Fruit fly (Drosophila melanogaster) whole organism, adult: Measurements from ENCODE around the gene CG10286.
A peak's percentile ranks its signal among the peaks of the same experiment; 100 is the strongest.

ENCODE experiments used
- CG11617 ChIP-seq: fragments of 200-800 bp; sonication (Bioruptor generic); optimal IDR thresholded peaks from 2 replicates; lab custom pipeline; 2017; ENCODE audit warnings: mild to moderate bottlenecking, missing biosample characterization, missing genetic modification reagents, missing genetic modification characterization
- CG12768 ChIP-seq: fragments of 200-800 bp; sonication (Bioruptor generic); optimal IDR thresholded peaks from 2 replicates; lab custom pipeline; 2017; ENCODE audit warnings: missing biosample characterization, missing genetic modification characterization, mild to moderate bottlenecking, moderate library complexity, missing genetic modification reagents
- CG14711 ChIP-seq: fragments of 200-800 bp; sonication (Bioruptor generic); optimal IDR thresholded peaks from 2 replicates; lab custom pipeline; 2018; ENCODE audit warnings: missing biosample characterization, mild to moderate bottlenecking, missing genetic modification characterization, moderate library complexity
- CG1620 ChIP-seq: fragments of 200-800 bp; sonication (Bioruptor generic); optimal IDR thresholded peaks from 2 replicates; lab custom pipeline; 2016; ENCODE audit warnings: missing biosample characterization, missing genetic modification characterization
- CG33017 ChIP-seq: fragments of 200-800 bp; sonication (Bioruptor generic); optimal IDR thresholded peaks from 2 replicates; lab custom pipeline; 2018; ENCODE audit warnings: missing biosample characterization, mild to moderate bottlenecking, missing genetic modification characterization, moderate library complexity
- CG5204 ChIP-seq: fragments of 200-800 bp; sonication (Bioruptor generic); optimal IDR thresholded peaks from 2 replicates; lab custom pipeline; 2016; ENCODE audit warnings: missing biosample characterization, missing genetic modification characterization
- CG7045 ChIP-seq: fragments of 200-800 bp; sonication (Bioruptor generic); optimal IDR thresholded peaks from 2 replicates; lab custom pipeline; 2017; ENCODE audit warnings: missing biosample characterization, mild to moderate bottlenecking, missing genetic modification characterization
- CG7101 ChIP-seq: fragments of 200-800 bp; sonication (Bioruptor generic); optimal IDR thresholded peaks from 2 replicates; lab custom pipeline; 2018; ENCODE audit warnings: missing biosample characterization, mild to moderate bottlenecking, missing genetic modification characterization, moderate library complexity
- Clk ChIP-seq: fragments of 200-800 bp; sonication (Bioruptor generic); optimal IDR thresholded peaks from 2 replicates; lab custom pipeline; 2017; ENCODE audit warnings: missing biosample characterization, missing genetic modification characterization
- Crg-1 ChIP-seq: fragments of 200-800 bp; sonication (Bioruptor generic); optimal IDR thresholded peaks from 2 replicates; lab custom pipeline; 2016; ENCODE audit warnings: missing biosample characterization, missing genetic modification characterization
- Hr96 ChIP-seq: fragments of 200-800 bp; sonication (Bioruptor generic); optimal IDR thresholded peaks from 2 replicates; lab custom pipeline; 2016; ENCODE audit warnings: missing biosample characterization, missing genetic modification characterization
- Mnt ChIP-seq: fragments of 200-800 bp; sonication (Bioruptor generic); optimal IDR thresholded peaks from 2 replicates; lab custom pipeline; 2016; ENCODE audit warnings: missing biosample characterization, mild to moderate bottlenecking, missing genetic modification characterization
- bab1 ChIP-seq: fragments of 200-800 bp; sonication (Bioruptor generic); optimal IDR thresholded peaks from 3 replicates; lab custom pipeline; 2019; ENCODE audit warnings: missing biosample characterization, mild to moderate bottlenecking, missing genetic modification characterization, moderate library complexity
- cic ChIP-seq: fragments of 200-800 bp; sonication (Bioruptor generic); optimal IDR thresholded peaks from 2 replicates; lab custom pipeline; 2017; ENCODE audit warnings: missing biosample characterization, mild to moderate bottlenecking, missing genetic modification characterization, moderate library complexity
- cnc ChIP-seq, 2 experiments: fragments of >200 bp; optimal IDR thresholded peaks; 2 replicates each; lab custom pipeline; 2017
- kay ChIP-seq: fragments of 200-800 bp; sonication (Bioruptor generic); peaks from one replicate; lab custom pipeline; 2016; ENCODE audit warnings: missing biosample characterization, missing genetic modification characterization, borderline replicate concordance
- ovo ChIP-seq: fragments of 200-800 bp; sonication (Bioruptor generic); optimal IDR thresholded peaks from 2 replicates; lab custom pipeline; 2016; ENCODE audit warnings: missing biosample characterization, missing genetic modification characterization
- pad ChIP-seq: fragments of 200-800 bp; sonication (Bioruptor generic); optimal IDR thresholded peaks from 3 replicates; lab custom pipeline; 2017; ENCODE audit warnings: missing biosample characterization, missing genetic modification characterization, mild to moderate bottlenecking, moderate library complexity, missing genetic modification reagents
- tj ChIP-seq: fragments of 200-800 bp; sonication (Bioruptor generic); optimal IDR thresholded peaks from 3 replicates; lab custom pipeline; 2017; ENCODE audit warnings: missing biosample characterization, mild to moderate bottlenecking, missing genetic modification characterization, moderate library complexity
- toe ChIP-seq: fragments of 200-800 bp; sonication (Bioruptor generic); optimal IDR thresholded peaks from 2 replicates; lab custom pipeline; 2016; ENCODE audit warnings: missing biosample characterization, missing genetic modification characterization

Gene CG10286

DNA sequence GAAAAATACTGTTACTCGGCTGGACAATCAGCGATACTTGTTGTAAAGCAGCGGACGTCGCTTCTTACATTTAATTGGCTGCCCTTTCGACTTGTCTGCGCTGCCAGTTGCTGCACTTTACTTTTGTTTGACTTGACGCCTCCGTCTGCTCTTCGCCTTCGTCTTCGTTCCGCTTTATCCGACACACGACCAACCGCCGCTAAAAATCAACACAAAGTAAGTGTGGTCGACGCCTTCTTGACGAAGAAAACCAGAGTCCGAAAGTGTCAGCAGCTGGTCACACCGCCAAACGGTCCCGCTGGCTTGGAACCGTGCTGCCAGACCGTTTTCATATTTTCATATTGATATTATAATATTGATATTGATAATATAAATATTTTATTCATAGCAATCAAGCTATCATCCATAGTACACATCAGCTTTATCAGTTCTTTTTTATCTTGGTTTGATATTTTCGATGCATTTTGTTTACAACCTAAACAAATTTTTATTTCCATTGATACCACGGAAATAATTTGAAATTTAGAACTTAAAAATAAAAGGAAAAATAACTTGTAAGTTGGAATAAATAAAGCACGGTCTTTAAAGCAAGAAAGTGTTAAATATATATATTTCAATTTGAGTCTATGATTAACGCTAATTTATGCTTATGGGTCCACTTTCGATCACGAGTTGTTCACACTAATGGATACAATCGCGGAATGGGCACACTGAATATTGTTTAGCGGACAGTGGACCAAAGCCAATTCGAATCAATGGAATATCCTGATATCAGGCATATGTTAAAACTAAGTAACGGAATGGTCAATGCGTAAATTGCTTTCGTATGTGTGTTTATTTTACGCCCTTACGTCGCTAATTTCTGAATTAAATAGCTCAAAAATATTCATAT is 37.2 kb downstream of the CG10286 start, which contains the start of gene Dmtn:
Dmtn (minus strand) TSS at position 222 of the 892 bp plus-strand sequence.
- TF ChIP-seq CG14711 (tag; lab: Kevin White, UChicago): peak; percentile 25
- TF ChIP-seq CG7045 (GFP tag; lab: Kevin White, UChicago): no peak
- peak; percentile 54 for TF ChIP-seq Mnt (GFP tag; lab: Kevin White, UChicago)
- TF ChIP-seq CG1620 (GFP tag; lab: Kevin White, UChicago): peak; percentile 16
- TF ChIP-seq cic (GFP tag; lab: Kevin White, UChicago): peak; percentile 14
- TF ChIP-seq CG33017 (tag; lab: Kevin White, UChicago): peak; percentile 42
- TF ChIP-seq cnc (optimal IDR thresholded peaks at IDR 0.05; lab: Kevin White, UChicago): no peak
- no peak for TF ChIP-seq Crg-1
- peak; percentile 27 for TF ChIP-seq CG12768 (GFP tag; lab: Kevin White, UChicago)
- peak; percentile 67 for TF ChIP-seq toe (GFP tag; lab: Kevin White, UChicago)
- TF ChIP-seq tj (GFP tag; lab: Kevin White, UChicago): peak; percentile 22
- peak; percentile 50 for TF ChIP-seq ovo
- TF ChIP-seq kay: no peak
- TF ChIP-seq CG11617 (GFP tag; lab: Kevin White, UChicago): peak; percentile 15
- peak; percentile 74 for TF ChIP-seq bab1
- no peak for TF ChIP-seq CG5204 (GFP tag; lab: Kevin White, UChicago)
- TF ChIP-seq CG7101: peak; percentile 54

dm6 chr3R:6406566-6407098 is 37.9 kb downstream of the CG10286 start, which contains the start of gene gpp:
gpp (plus strand) TSS chr3R:6406855.
- no peak for TF ChIP-seq Hr96 (GFP tag; lab: Kevin White, UChicago)
- peak; percentile 24 for TF ChIP-seq kay
- TF ChIP-seq cic (GFP tag; lab: Kevin White, UChicago): peak; percentile 41
- TF ChIP-seq CG12768 (GFP tag; lab: Kevin White, UChicago): no peak
- no peak for TF ChIP-seq CG11617 (GFP tag; lab: Kevin White, UChicago)
- peak; percentile 43 for TF ChIP-seq CG1620 (GFP tag; lab: Kevin White, UChicago)
- peak; percentile 61 for TF ChIP-seq Mnt (GFP tag; lab: Kevin White, UChicago)
- TF ChIP-seq CG14711 (tag; lab: Kevin White, UChicago): peak; percentile 34
- peak; percentile 50 for TF ChIP-seq pad (GFP tag; lab: Kevin White, UChicago)
- peak; percentile 51 for TF ChIP-seq CG7101
- TF ChIP-seq bab1: peak; percentile 58
- peak; percentile 67 for TF ChIP-seq ovo
- TF ChIP-seq Crg-1: no peak
- no peak for TF ChIP-seq toe (GFP tag; lab: Kevin White, UChicago)

DNA sequence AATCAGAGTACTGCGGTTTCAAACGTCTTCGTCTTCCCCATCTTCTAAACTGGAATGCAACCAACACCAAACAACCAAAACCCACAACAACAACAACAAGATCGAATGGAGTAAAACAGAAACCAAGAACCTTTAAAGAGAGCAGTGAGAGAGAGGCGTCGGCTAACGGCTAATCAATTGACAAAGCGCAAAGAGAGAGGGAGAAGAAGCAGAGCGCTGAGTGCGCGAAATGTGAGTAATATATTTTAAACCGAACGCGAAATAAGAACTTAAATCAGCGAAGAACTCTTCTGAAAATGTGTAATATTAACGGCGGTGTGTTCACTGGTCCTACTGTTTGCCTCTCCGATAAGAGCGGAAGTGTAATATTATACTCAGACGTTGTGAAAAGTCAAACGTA is 38.8 kb downstream of the CG10286 start:
- TF ChIP-seq CG14711 (tag; lab: Kevin White, UChicago): no peak
- no peak for TF ChIP-seq CG33017 (tag; lab: Kevin White, UChicago)
- TF ChIP-seq tj (GFP tag; lab: Kevin White, UChicago): peak; percentile 95

dm6 chr3R:6408467-6408866 is 39.7 kb downstream of the CG10286 start:
- TF ChIP-seq Crg-1 (no peak), ovo (no peak), CG14711 (tag; lab: Kevin White, UChicago) (no peak), cnc (optimal IDR thresholded peaks at IDR 0.05; lab: Kevin White, UChicago) (no peak), CG1620 (GFP tag; lab: Kevin White, UChicago) (no peak), CG5204 (GFP tag; lab: Kevin White, UChicago) (no peak), Clk (GFP tag; lab: Kevin White, UChicago) (no peak), Hr96 (GFP tag; lab: Kevin White, UChicago) (no peak), toe (GFP tag; lab: Kevin White, UChicago) (no peak), Mnt (GFP tag; lab: Kevin White, UChicago) (no peak), kay (no peak), CG11617 (GFP tag; lab: Kevin White, UChicago) (no peak), CG33017 (tag; lab: Kevin White, UChicago) (no peak), cic (GFP tag; lab: Kevin White, UChicago) (no peak), CG7101 (no peak), tj (GFP tag; lab: Kevin White, UChicago) (no peak)

dm6 chr3R:6409153-6409571 is 40.4 kb downstream of the CG10286 start:
- TF ChIP-seq toe (GFP tag; lab: Kevin White, UChicago) (no peak), Crg-1 (no peak), CG11617 (GFP tag; lab: Kevin White, UChicago) (no peak), Clk (GFP tag; lab: Kevin White, UChicago) (no peak), cic (GFP tag; lab: Kevin White, UChicago) (peak; percentile 67), Hr96 (GFP tag; lab: Kevin White, UChicago) (no peak), CG14711 (tag; lab: Kevin White, UChicago) (no peak), CG7101 (no peak), pad (GFP tag; lab: Kevin White, UChicago) (peak; percentile 6), bab1 (no peak), ovo (peak; percentile 43), CG5204 (GFP tag; lab: Kevin White, UChicago) (no peak), CG33017 (tag; lab: Kevin White, UChicago) (no peak), CG1620 (GFP tag; lab: Kevin White, UChicago) (no peak), CG7045 (GFP tag; lab: Kevin White, UChicago) (no peak), CG12768 (GFP tag; lab: Kevin White, UChicago) (peak; percentile 37), tj (GFP tag; lab: Kevin White, UChicago) (no peak), kay (peak; percentile 95), cnc (optimal IDR thresholded peaks at IDR 0.05; lab: Kevin White, UChicago) (no peak), Mnt (GFP tag; lab: Kevin White, UChicago) (peak; percentile 43)
